Worm (Caenorhabditis elegans): ENCODE data around the gene nhr-140.

- TF ChIP-seq C08G9.2 (tag; optimal IDR thresholded peaks at IDR 0.05) (no peak), ceh-9 (tag; optimal IDR thresholded peaks at IDR 0.05) (no peak), rnt-1 (tag; optimal IDR thresholded peaks at IDR 0.05) (no peak), nhr-11 (tag; optimal IDR thresholded peaks at IDR 0.05) (no peak)
Observed at ce11 chrV:6989626-6990138, at the start of gene nhr-140.
